Worm (Caenorhabditis elegans): ENCODE measurements around the gene F59D12.5.

The F59D12.5 gene

ce11 chrX:15641380-15641779, 5.8 kb downstream of the F59D12.5 start:
- TF ChIP-seq ceh-31 (tag; optimal IDR thresholded peaks at IDR 0.05): no peak
- no peak for TF ChIP-seq pha-2 (tag; optimal IDR thresholded peaks at IDR 0.05)

DNA sequence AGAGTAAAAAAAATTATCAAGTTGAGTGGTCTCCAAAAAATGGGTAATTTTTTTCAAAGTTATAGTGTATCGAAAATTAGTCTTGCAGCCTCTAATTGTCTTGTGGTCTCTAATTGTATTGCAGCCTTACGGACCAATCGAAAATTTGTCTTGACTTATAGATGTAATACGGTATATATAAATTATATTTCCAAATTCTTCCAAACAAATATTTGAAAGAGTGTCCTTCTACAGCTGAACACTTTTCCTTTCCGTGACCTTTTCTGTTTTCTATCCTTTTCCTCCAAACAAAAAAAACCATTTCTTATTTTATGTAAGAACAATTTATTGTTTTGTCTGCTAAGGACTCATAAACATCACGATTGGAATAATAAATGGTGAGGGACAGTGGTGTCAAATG, 6.6 kb downstream of the F59D12.5 start, which contains the start of gene K09E9.7:
Gene K09E9.7 (plus strand): TSS at position 301 of the 400 bp plus-strand sequence.
- TF ChIP-seq tbx-2 (tag; optimal IDR thresholded peaks at IDR 0.05): no peak
- no peak for TF ChIP-seq tbx-7 (tag; optimal IDR thresholded peaks at IDR 0.05)
- no peak for TF ChIP-seq ceh-6 (GFP tag; optimal IDR thresholded peaks at IDR 0.05)
- TF ChIP-seq lin-11 (tag; optimal IDR thresholded peaks at IDR 0.05): no peak
- no peak for TF ChIP-seq zip-5 (tag; optimal IDR thresholded peaks at IDR 0.05)
- no peak for TF ChIP-seq pax-1 (tag; optimal IDR thresholded peaks at IDR 0.05)

DNA sequence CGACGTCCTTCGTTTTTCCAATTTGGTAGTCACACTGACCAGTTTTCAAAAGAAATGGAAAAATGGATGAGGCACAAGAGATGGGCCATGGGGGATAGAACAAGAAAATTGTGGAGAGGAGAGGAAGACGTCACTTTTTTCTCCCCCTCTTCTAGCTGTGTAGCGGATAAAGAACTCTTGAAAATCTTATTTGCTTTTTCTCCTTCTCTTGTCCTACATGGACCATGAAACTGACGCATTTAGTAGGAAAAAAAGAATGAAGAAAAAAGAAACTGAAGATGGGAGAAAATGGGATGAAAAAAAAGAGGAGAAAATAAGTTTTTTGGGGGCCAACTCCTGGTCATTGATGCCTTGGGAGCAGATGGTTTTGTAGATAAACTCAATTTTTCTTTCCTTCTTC, 13.2 kb downstream of the F59D12.5 start:
- TF ChIP-seq unc-42 (tag; optimal IDR thresholded peaks at IDR 0.05) (peak; percentile 92), nhr-232 (tag; optimal IDR thresholded peaks at IDR 0.05) (no peak)

DNA sequence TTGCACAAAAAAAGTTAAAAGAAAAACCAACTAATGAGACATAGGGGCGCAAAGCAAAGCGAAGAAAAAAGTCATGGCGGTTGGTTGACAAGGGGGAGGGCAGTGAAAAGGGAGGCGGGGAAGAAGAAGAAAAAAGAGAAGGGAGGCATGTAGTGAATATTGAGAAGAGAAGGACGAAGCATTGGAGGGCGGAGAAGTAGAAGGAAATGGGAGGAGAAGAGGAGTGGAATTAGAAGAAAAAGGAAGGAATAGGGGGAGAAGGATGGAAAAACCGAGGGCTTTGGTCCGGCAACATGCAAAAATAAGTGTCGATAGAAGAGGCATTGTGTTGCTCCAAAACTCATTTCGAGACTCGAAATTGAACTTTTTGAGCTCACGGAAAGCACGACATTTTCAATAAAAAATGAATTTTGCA, 16.4 kb downstream of the F59D12.5 start:
- peak; percentile 2 for TF ChIP-seq syd-9 (tag; optimal IDR thresholded peaks at IDR 0.05)
- TF ChIP-seq mec-3 (tag; optimal IDR thresholded peaks at IDR 0.05; ENCODE audit: borderline replicate concordance): no peak
- TF ChIP-seq unc-42 (tag; optimal IDR thresholded peaks at IDR 0.05): peak; percentile 77
- peak; percentile 28 for TF ChIP-seq sox-4 (tag; optimal IDR thresholded peaks at IDR 0.05)
- no peak for TF ChIP-seq pha-4 (tag; optimal IDR thresholded peaks at IDR 0.05)
- TF ChIP-seq ceh-34 (tag; optimal IDR thresholded peaks at IDR 0.05): no peak
- TF ChIP-seq C38D4.7 (GFP tag; optimal IDR thresholded peaks at IDR 0.05): no peak
- no peak for TF ChIP-seq hlh-15 (tag; optimal IDR thresholded peaks at IDR 0.05)
- peak; percentile 44 for TF ChIP-seq tbx-2 (tag; optimal IDR thresholded peaks at IDR 0.05)
- 0 out of 2 replicates have a peak, but pooled peaks have one; percentile 18 for TF ChIP-seq ceh-45 (GFP tag; IDR thresholded peaks at IDR 0.05)
- TF ChIP-seq F13H6.1 (tag; optimal IDR thresholded peaks at IDR 0.05): peak; percentile 4
- peak; percentile 25 for TF ChIP-seq ceh-18 (tag; optimal IDR thresholded peaks at IDR 0.05)
- TF ChIP-seq ceh-30 (tag; optimal IDR thresholded peaks at IDR 0.05): no peak
- peak; percentile 63 for TF ChIP-seq ceh-31 (tag; optimal IDR thresholded peaks at IDR 0.05)
- TF ChIP-seq fkh-10 (GFP tag; optimal IDR thresholded peaks at IDR 0.05): peak; percentile 7
- TF ChIP-seq nfya-1 (tag; optimal IDR thresholded peaks at IDR 0.05): peak; percentile 38
- TF ChIP-seq ceh-14 (tag; optimal IDR thresholded peaks at IDR 0.05): peak; percentile 39

DNA sequence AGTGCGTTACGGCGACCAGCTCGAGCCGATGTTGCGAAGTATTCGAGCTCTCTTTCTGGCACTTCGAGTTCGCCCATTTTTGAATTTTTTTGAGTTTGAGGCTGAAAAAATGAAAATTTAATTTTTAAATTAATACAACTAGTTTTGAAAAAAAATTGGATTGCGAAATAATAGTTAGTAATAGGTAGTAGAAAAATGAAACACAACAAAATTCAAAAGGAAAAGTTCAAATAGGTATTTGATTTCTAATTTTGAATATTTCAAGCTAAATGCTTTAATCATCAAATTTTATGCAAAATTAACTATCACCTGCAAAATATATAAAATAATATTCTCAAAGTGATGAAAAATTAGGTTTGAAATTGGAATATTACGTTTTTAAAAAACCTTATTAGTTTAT, 16.8 kb downstream of the F59D12.5 start, which contains the start of gene K09E9.4:
Gene K09E9.4 (minus strand): TSS at position 101 of the 400 bp plus-strand sequence.
- TF ChIP-seq npax-4 (tag; optimal IDR thresholded peaks at IDR 0.05): no peak
- no peak for TF ChIP-seq fax-1 (tag; optimal IDR thresholded peaks at IDR 0.05)
- no peak for TF ChIP-seq dmd-4 (tag; optimal IDR thresholded peaks at IDR 0.05; ENCODE audit: borderline replicate concordance)
- no peak for TF ChIP-seq nhr-11 (tag; optimal IDR thresholded peaks at IDR 0.05)
- no peak for TF ChIP-seq sox-4 (tag; optimal IDR thresholded peaks at IDR 0.05)
- TF ChIP-seq ceh-6 (GFP tag; optimal IDR thresholded peaks at IDR 0.05): no peak
- no peak for TF ChIP-seq eyg-1 (tag; optimal IDR thresholded peaks at IDR 0.05)
- TF ChIP-seq ref-2 (tag; optimal IDR thresholded peaks at IDR 0.05): no peak
- no peak for TF ChIP-seq K02D7.2 (tag; optimal IDR thresholded peaks at IDR 0.05)
- no peak for TF ChIP-seq fkh-6 (tag; optimal IDR thresholded peaks at IDR 0.05)
- TF ChIP-seq tbx-2 (tag; optimal IDR thresholded peaks at IDR 0.05): no peak
- no peak for TF ChIP-seq ceh-22 (tag; optimal IDR thresholded peaks at IDR 0.05)
- TF ChIP-seq che-1 (tag; optimal IDR thresholded peaks at IDR 0.05): no peak

DNA sequence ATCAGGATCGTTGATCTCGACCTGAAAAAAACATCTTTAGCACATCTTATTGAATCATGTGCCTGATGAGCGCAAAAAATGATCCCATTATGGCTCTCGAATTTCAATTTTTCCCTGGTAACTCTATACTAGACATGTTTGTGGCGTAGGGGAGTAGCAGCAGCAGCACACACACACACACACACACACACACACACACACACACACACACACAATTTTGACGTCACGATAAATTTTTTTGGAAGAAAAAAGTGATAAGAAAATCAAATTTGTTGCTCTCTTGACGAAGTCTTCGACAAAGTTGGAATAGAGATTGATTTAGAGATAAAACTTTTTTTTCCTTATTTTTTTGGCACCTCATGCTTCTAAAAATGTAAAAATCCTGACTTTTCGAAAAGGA, 17.6 kb downstream of the F59D12.5 start:
- TF ChIP-seq pax-1 (tag; optimal IDR thresholded peaks at IDR 0.05) (no peak), ztf-16 (tag; optimal IDR thresholded peaks at IDR 0.05) (no peak)

All from whole organism, late embryonic.